Worm (Caenorhabditis elegans): ENCODE measurements around the gene clec-151.

Gene clec-151

ce11 chrIII:4659426-4659825 lies 31.2 kb downstream of the clec-151 start:
- TF ChIP-seq crh-2 (tag; optimal IDR thresholded peaks at IDR 0.05) (peak; percentile 36), elt-1 (tag; optimal IDR thresholded peaks at IDR 0.05) (no peak), nhr-25 (tag; optimal IDR thresholded peaks at IDR 0.05) (no peak), snpc-4 (tag; optimal IDR thresholded peaks at IDR 0.05) (no peak), aly-2 (tag; optimal IDR thresholded peaks at IDR 0.05) (no peak), ama-1 (optimal IDR thresholded peaks at IDR 0.05) (no peak), mbf-1 (tag; optimal IDR thresholded peaks at IDR 0.05) (no peak), gmeb-1 (tag; optimal IDR thresholded peaks at IDR 0.05) (no peak), mdl-1 (tag; optimal IDR thresholded peaks at IDR 0.05) (no peak)

ce11 chrIII:4665272-4665671 lies 37.0 kb downstream of the clec-151 start, which contains the start of gene T23F11.4:
T23F11.4 (minus strand) TSS chrIII:4665372.
- no peak for TF ChIP-seq R02D3.7 (tag; optimal IDR thresholded peaks at IDR 0.05)
- no peak for TF ChIP-seq fos-1 (tag; optimal IDR thresholded peaks at IDR 0.05)
- no peak for TF ChIP-seq peb-1 (tag; optimal IDR thresholded peaks at IDR 0.05)
- TF ChIP-seq F13H6.1 (tag; optimal IDR thresholded peaks at IDR 0.05) = no peak
- no peak for TF ChIP-seq mab-5 (tag; optimal IDR thresholded peaks at IDR 0.05)
- TF ChIP-seq ama-1 (optimal IDR thresholded peaks at IDR 0.05) = no peak
- no peak for TF ChIP-seq ztf-4 (tag; optimal IDR thresholded peaks at IDR 0.05)
- TF ChIP-seq lin-39 (tag; optimal IDR thresholded peaks at IDR 0.05) = no peak
- TF ChIP-seq C34F6.9 (tag; optimal IDR thresholded peaks at IDR 0.05) = no peak
- TF ChIP-seq unc-39 (tag; optimal IDR thresholded peaks at IDR 0.05) = no peak
- TF ChIP-seq nhr-237 (tag; optimal IDR thresholded peaks at IDR 0.05) = no peak
- no peak for TF ChIP-seq ztf-1 (GFP tag; conservative IDR thresholded peaks at IDR 0.05)
- no peak for TF ChIP-seq nhr-129 (tag; optimal IDR thresholded peaks at IDR 0.05)
- TF ChIP-seq gmeb-1 (tag; optimal IDR thresholded peaks at IDR 0.05) = no peak
- no peak for TF ChIP-seq lin-13 (GFP tag; optimal IDR thresholded peaks at IDR 0.05)
- no peak for TF ChIP-seq ceh-82 (tag; optimal IDR thresholded peaks at IDR 0.05)
- TF ChIP-seq mdl-1 (tag; optimal IDR thresholded peaks at IDR 0.05) = no peak
- TF ChIP-seq snpc-4 (tag; optimal IDR thresholded peaks at IDR 0.05) = no peak

ce11 chrIII:4666753-4667400 lies 38.6 kb downstream of the clec-151 start:
- TF ChIP-seq elt-3 (tag; optimal IDR thresholded peaks at IDR 0.05) (no peak), zag-1 (tag; optimal IDR thresholded peaks at IDR 0.05) (peak; percentile 46), sma-3 (GFP tag; optimal IDR thresholded peaks at IDR 0.05) (peak; percentile 52), nhr-237 (tag; optimal IDR thresholded peaks at IDR 0.05) (no peak), ceh-82 (tag; optimal IDR thresholded peaks at IDR 0.05) (no peak), snpc-4 (tag; optimal IDR thresholded peaks at IDR 0.05) (no peak), crh-2 (tag; optimal IDR thresholded peaks at IDR 0.05) (peak; percentile 25), peb-1 (tag; optimal IDR thresholded peaks at IDR 0.05) (no peak), lin-39 (tag; optimal IDR thresholded peaks at IDR 0.05) (no peak), skn-1 (tag; optimal IDR thresholded peaks at IDR 0.05) (no peak), lsy-2 (tag; optimal IDR thresholded peaks at IDR 0.05) (peak in 1 of 2 experiments; percentile 52), sma-9 (GFP tag; optimal IDR thresholded peaks at IDR 0.05) (peak; percentile 49), sma-9 (tag; optimal IDR thresholded peaks at IDR 0.05) (no peak), alr-1 (tag; optimal IDR thresholded peaks at IDR 0.05) (no peak), nhr-6 (tag; optimal IDR thresholded peaks at IDR 0.05) (peak; percentile 34), sem-4 (tag; optimal IDR thresholded peaks at IDR 0.05) (no peak), nhr-23 (tag; optimal IDR thresholded peaks at IDR 0.05) (no peak), ztf-1 (GFP tag; conservative IDR thresholded peaks at IDR 0.05) (no peak), nhr-129 (tag; optimal IDR thresholded peaks at IDR 0.05) (peak; percentile 61), nhr-12 (tag; optimal IDR thresholded peaks at IDR 0.05) (no peak), mbf-1 (tag; optimal IDR thresholded peaks at IDR 0.05) (no peak), ceh-16 (tag; optimal IDR thresholded peaks at IDR 0.05) (peak; percentile 2), ztf-11 (tag; optimal IDR thresholded peaks at IDR 0.05) (no peak), unc-55 (GFP tag; optimal IDR thresholded peaks at IDR 0.05) (peak; percentile 67), aly-2 (tag; optimal IDR thresholded peaks at IDR 0.05) (no peak), elt-1 (tag; optimal IDR thresholded peaks at IDR 0.05) (no peak), mdl-1 (tag; optimal IDR thresholded peaks at IDR 0.05) (peak; percentile 5 to 15), blmp-1 (tag; optimal IDR thresholded peaks at IDR 0.05; ENCODE audit: insufficient read depth) (no peak), unc-39 (tag; optimal IDR thresholded peaks at IDR 0.05) (no peak), unc-62 (GFP tag; optimal IDR thresholded peaks at IDR 0.05) (no peak), R02D3.7 (tag; optimal IDR thresholded peaks at IDR 0.05) (no peak), lin-13 (GFP tag; optimal IDR thresholded peaks at IDR 0.05) (peak; percentile 29), F13H6.1 (tag; optimal IDR thresholded peaks at IDR 0.05) (peak; percentile 65), nhr-25 (tag; optimal IDR thresholded peaks at IDR 0.05) (peak; percentile 73), fos-1 (tag; optimal IDR thresholded peaks at IDR 0.05) (peak; percentile 7), nhr-21 (tag; optimal IDR thresholded peaks at IDR 0.05) (peak; percentile 47), C34F6.9 (tag; optimal IDR thresholded peaks at IDR 0.05) (peak; percentile 70)

Data from whole organism, L2 larva.